Worm (Caenorhabditis elegans) whole organism, late embryonic: ENCODE data around the gene phlp-2.
A peak's percentile ranks its signal among the peaks of the same experiment; 100 is the strongest.

Experiments
- C38D4.7 ChIP-seq: fragments of 200-800 bp; sonication (Bioruptor generic); optimal IDR thresholded peaks from 2 replicates; lab custom pipeline; 2018; ENCODE audit warnings: mild to moderate bottlenecking, missing genetic modification characterization, moderate library complexity, missing compliant biosample characterization
- F13H6.1 ChIP-seq: sonication (generic microtip); optimal IDR thresholded peaks from 2 replicates; lab custom pipeline; 2016; ENCODE audit warnings: missing genetic modification characterization, missing compliant biosample characterization
- K09A11.1 ChIP-seq: sonication (generic microtip); optimal IDR thresholded peaks from 2 replicates; lab custom pipeline; 2017; ENCODE audit warnings: antibody characterized with exemption, mild to moderate bottlenecking, missing genetic modification characterization, missing compliant biosample characterization; ENCODE audit not compliant: insufficient read depth
- T23F11.4 ChIP-seq: fragments of 200-800 bp; sonication (Bioruptor generic); optimal IDR thresholded peaks from 2 replicates; lab custom pipeline; 2018; ENCODE audit warnings: mild to moderate bottlenecking, missing genetic modification characterization, missing compliant biosample characterization
- ahr-1 ChIP-seq: sonication (generic microtip); optimal IDR thresholded peaks from 2 replicates; lab custom pipeline; 2016; ENCODE audit warnings: missing genetic modification characterization, missing compliant biosample characterization
- ceh-14 ChIP-seq: sonication (generic microtip); optimal IDR thresholded peaks from 2 replicates; lab custom pipeline; 2016; ENCODE audit warnings: missing genotype, missing genetic modification characterization, missing compliant biosample characterization
- ceh-19 ChIP-seq: fragments of 200-800 bp; sonication (Bioruptor generic); optimal IDR thresholded peaks from 2 replicates; lab custom pipeline; 2018; ENCODE audit warnings: mild to moderate bottlenecking, missing genetic modification characterization, missing compliant biosample characterization
- ceh-2 ChIP-seq: sonication (generic microtip); optimal IDR thresholded peaks from 2 replicates; lab custom pipeline; 2016; ENCODE audit warnings: missing genotype, missing genetic modification characterization, missing compliant biosample characterization
- ceh-22 ChIP-seq: sonication (generic microtip); optimal IDR thresholded peaks from 2 replicates; lab custom pipeline; 2017; ENCODE audit warnings: missing biosample characterization, missing genetic modification characterization
- ceh-30 ChIP-seq: fragments of 150-350 bp; optimal IDR thresholded peaks from 2 replicates; lab custom pipeline; 2014; ENCODE audit warnings: missing biosample characterization, missing genetic modification characterization
- ceh-31 ChIP-seq: sonication (generic microtip); optimal IDR thresholded peaks from 2 replicates; lab custom pipeline; 2016; ENCODE audit warnings: missing genetic modification characterization, missing compliant biosample characterization
- ceh-34 ChIP-seq: sonication (generic microtip); optimal IDR thresholded peaks from 2 replicates; lab custom pipeline; 2016; ENCODE audit warnings: mild to moderate bottlenecking, missing genetic modification characterization, missing compliant biosample characterization
- ceh-6 ChIP-seq: fragments of 200-800 bp; sonication (Bioruptor generic); optimal IDR thresholded peaks from 2 replicates; lab custom pipeline; 2018; ENCODE audit warnings: mild to moderate bottlenecking, missing genetic modification characterization, missing compliant biosample characterization
- ceh-9 ChIP-seq: sonication (generic microtip); optimal IDR thresholded peaks from 2 replicates; lab custom pipeline; 2016; ENCODE audit warnings: mild to moderate bottlenecking, missing genetic modification characterization, inconsistent platforms, missing compliant biosample characterization
- elt-2 ChIP-seq: sonication (generic microtip); optimal IDR thresholded peaks from 2 replicates; lab custom pipeline; 2016; ENCODE audit warnings: missing genetic modification reagents, missing genetic modification characterization, missing compliant biosample characterization
- elt-4 ChIP-seq: sonication (generic microtip); optimal IDR thresholded peaks from 2 replicates; lab custom pipeline; 2016; ENCODE audit warnings: missing genetic modification characterization, missing compliant biosample characterization
- eyg-1 ChIP-seq: sonication (generic microtip); optimal IDR thresholded peaks from 2 replicates; lab custom pipeline; 2016; ENCODE audit warnings: missing genotype, missing genetic modification characterization, missing compliant biosample characterization
- fkh-6 ChIP-seq: sonication (generic microtip); optimal IDR thresholded peaks from 2 replicates; lab custom pipeline; 2016; ENCODE audit warnings: missing genetic modification characterization, missing compliant biosample characterization
- hlh-13 ChIP-seq: fragments of 200-800 bp; sonication (Bioruptor generic); optimal IDR thresholded peaks from 2 replicates; lab custom pipeline; 2018; ENCODE audit warnings: mild to moderate bottlenecking, missing genetic modification characterization, missing compliant biosample characterization
- mec-3 ChIP-seq: sonication (generic microtip); optimal IDR thresholded peaks from 2 replicates; lab custom pipeline; 2016; ENCODE audit warnings: borderline replicate concordance, missing genetic modification characterization, missing compliant biosample characterization
- nfya-1 ChIP-seq: sonication (generic microtip); optimal IDR thresholded peaks from 2 replicates; lab custom pipeline; 2017; ENCODE audit warnings: missing genetic modification characterization, mild to moderate bottlenecking, missing compliant biosample characterization, antibody characterized with exemption, moderate library complexity
- nhr-11 ChIP-seq: fragments of 150-350 bp; optimal IDR thresholded peaks from 2 replicates; lab custom pipeline; 2014; ENCODE audit warnings: missing biosample characterization, missing genetic modification characterization
- nhr-232 ChIP-seq: sonication (generic microtip); optimal IDR thresholded peaks from 2 replicates; lab custom pipeline; 2016; ENCODE audit warnings: missing genetic modification characterization, missing compliant biosample characterization
- odd-2 ChIP-seq: sonication (generic microtip); optimal IDR thresholded peaks from 2 replicates; lab custom pipeline; 2017; ENCODE audit warnings: antibody characterized with exemption, mild to moderate bottlenecking, missing genetic modification characterization, missing compliant biosample characterization
- pha-4 ChIP-seq: fragments of 150-350 bp; optimal IDR thresholded peaks from 2 replicates; lab custom pipeline; 2018; ENCODE audit warnings: missing biosample characterization, missing genetic modification reagents, missing genetic modification characterization
- pqm-1 ChIP-seq: sonication (generic microtip); optimal IDR thresholded peaks from 2 replicates; lab custom pipeline; 2016; ENCODE audit warnings: missing genetic modification characterization, missing compliant biosample characterization
- sox-2 ChIP-seq: fragments of 200-800 bp; sonication (Bioruptor generic); IDR thresholded peaks from 2 replicates; pipeline ENCODE4 v1.3.6; 2022; ENCODE audit warnings: missing genetic modification reagents, missing genetic modification characterization, missing compliant biosample characterization
- sox-4 ChIP-seq: sonication (generic microtip); optimal IDR thresholded peaks from 2 replicates; lab custom pipeline; 2017; ENCODE audit warnings: mild to moderate bottlenecking, missing genetic modification characterization, inconsistent platforms, missing compliant biosample characterization
- tbx-7 ChIP-seq: sonication (generic microtip); optimal IDR thresholded peaks from 2 replicates; lab custom pipeline; 2016; ENCODE audit warnings: missing genotype, missing genetic modification characterization, missing compliant biosample characterization
- unc-42 ChIP-seq: sonication (generic microtip); optimal IDR thresholded peaks from 2 replicates; lab custom pipeline; 2016; ENCODE audit warnings: missing genotype, missing genetic modification characterization, missing compliant biosample characterization
- unc-55 ChIP-seq: sonication (generic microtip); optimal IDR thresholded peaks from 2 replicates; lab custom pipeline; 2017; ENCODE audit warnings: missing biosample characterization, missing genetic modification reagents, missing genetic modification characterization
- unc-86 ChIP-seq: sonication (generic microtip); optimal IDR thresholded peaks from 2 replicates; lab custom pipeline; 2016; ENCODE audit warnings: missing genetic modification characterization, missing compliant biosample characterization
- zip-5 ChIP-seq: sonication (generic microtip); optimal IDR thresholded peaks from 2 replicates; lab custom pipeline; 2016; ENCODE audit warnings: missing genetic modification characterization, missing compliant biosample characterization
- ztf-16 ChIP-seq: sonication (generic microtip); optimal IDR thresholded peaks from 2 replicates; lab custom pipeline; 2017; ENCODE audit warnings: missing genetic modification characterization, missing compliant biosample characterization

phlp-2 gene

DNA sequence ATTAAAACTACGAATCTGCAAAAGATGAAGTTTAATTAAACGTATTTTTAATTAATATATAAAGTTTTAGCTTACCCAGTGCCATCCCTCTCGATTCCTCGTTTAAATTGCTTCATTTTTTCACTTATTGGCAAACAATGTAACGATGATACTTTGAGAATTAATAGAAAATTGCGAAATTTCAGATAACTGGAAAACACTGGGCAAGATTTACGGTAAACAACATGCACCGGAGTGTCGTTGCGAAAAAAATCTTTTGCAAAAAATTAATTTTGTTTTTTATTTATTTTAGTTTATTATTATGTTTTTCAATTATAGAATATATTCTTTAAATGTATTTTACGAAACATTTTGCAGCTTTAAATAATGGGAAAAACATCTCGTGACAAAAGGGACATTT is 5.2 kb upstream of the phlp-2 start, which contains the start of the genes pelo-1 and R74.7:
Gene pelo-1, minus strand, starts transcription at position 151 of the 400 bp plus-strand sequence.
Gene R74.7, plus strand, starts transcription at position 358 of the 400 bp plus-strand sequence.
- TF ChIP-seq ceh-2 (no peak), nhr-11 (tag; lab: Kevin White, UChicago) (no peak), elt-4 (no peak)

DNA sequence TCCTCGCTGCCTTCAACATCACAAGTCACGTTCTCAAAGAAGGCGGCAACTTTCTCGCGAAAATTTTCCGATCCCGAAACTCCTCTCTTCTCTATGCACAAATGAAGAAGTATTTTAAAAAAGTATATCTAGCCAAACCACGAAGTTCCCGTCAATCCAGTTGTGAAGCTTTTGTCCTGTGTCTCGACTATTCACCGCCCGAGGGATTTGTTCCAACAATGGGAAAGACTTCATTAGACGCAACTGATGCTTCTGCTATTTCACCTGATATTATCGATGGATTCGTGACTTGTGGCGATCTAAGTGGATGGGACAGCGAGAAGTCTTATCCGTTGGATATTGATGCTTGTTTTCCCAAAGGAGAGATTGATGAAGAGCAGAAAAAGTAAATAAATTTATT is 4.3 kb upstream of the phlp-2 start:
- no peak for TF ChIP-seq ceh-34
- TF ChIP-seq odd-2: no peak
- TF ChIP-seq ceh-22: no peak
- TF ChIP-seq ceh-19 (GFP tag; lab: Kevin White, UChicago): no peak
- TF ChIP-seq ceh-2: no peak
- TF ChIP-seq hlh-13 (GFP tag; lab: Kevin White, UChicago): no peak
- TF ChIP-seq, all 69 proteins: peak for 0

DNA sequence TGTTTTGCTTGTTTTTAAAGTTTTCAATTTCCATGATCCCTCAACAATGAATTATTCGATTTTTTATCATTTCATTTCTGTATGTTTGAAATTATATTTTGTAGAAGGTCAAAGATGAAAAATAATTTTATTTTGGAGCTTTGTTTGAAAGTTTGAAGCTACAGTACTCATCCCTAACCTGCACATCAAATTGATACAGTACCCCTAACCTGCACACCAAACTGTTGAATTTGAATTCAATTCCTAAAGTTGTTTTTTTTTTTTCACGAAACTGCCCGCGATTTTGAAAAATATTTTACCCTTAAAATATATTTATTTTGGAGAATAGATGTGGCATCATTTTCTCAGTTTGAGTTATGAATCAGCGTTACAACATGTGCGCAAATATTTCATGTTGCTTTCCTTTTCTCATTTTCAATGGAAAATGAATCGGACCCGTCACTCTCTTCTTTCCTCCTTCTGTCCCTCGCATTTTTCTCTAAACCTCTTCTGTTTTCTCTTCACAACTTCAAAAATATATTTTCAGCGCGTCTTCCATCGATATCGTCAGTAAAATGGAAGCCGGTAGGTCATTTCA is 3.4 kb upstream of the phlp-2 start, which contains the start of gene R74.8:
Gene R74.8, plus strand, starts transcription at position 527 of the 577 bp plus-strand sequence.
- TF ChIP-seq ahr-1 (tag; lab: Kevin White, UChicago) (no peak), sox-4 (tag; lab: Kevin White, UChicago) (no peak), unc-42 (tag; lab: Kevin White, UChicago) (no peak), ceh-6 (no peak), zip-5 (tag; lab: Kevin White, UChicago) (no peak), ztf-16 (tag; lab: Kevin White, UChicago) (no peak), K09A11.1 (no peak), sox-2 (GFP tag; lab: Robert Waterston, UW) (no peak), ceh-30 (no peak), nfya-1 (tag; lab: Kevin White, UChicago) (no peak), eyg-1 (tag; lab: Kevin White, UChicago) (no peak), fkh-6 (tag; lab: Kevin White, UChicago) (no peak), C38D4.7 (no peak), unc-86 (tag; lab: Kevin White, UChicago) (no peak), F13H6.1 (tag; lab: Kevin White, UChicago) (no peak), ceh-19 (GFP tag; lab: Kevin White, UChicago) (no peak), T23F11.4 (no peak), pha-4 (no peak), tbx-7 (tag; lab: Kevin White, UChicago) (no peak), pqm-1 (tag; lab: Kevin White, UChicago) (no peak)
- TF ChIP-seq, all 69 proteins: peak for 0

- no peak for TF ChIP-seq ceh-19 (GFP tag; lab: Kevin White, UChicago)
- no peak for TF ChIP-seq mec-3 (tag; lab: Kevin White, UChicago)
- no peak for TF ChIP-seq ceh-14 (tag; lab: Kevin White, UChicago)
- peak; percentile 45 for TF ChIP-seq ceh-31 (tag; lab: Kevin White, UChicago)
- no peak for TF ChIP-seq elt-4
Measured at ce11 chrIII:4208210-4208609, 1.1 kb upstream of the phlp-2 start.

- TF ChIP-seq nhr-232 (tag; lab: Kevin White, UChicago): no peak
- no peak for TF ChIP-seq ztf-16 (tag; lab: Kevin White, UChicago)
- TF ChIP-seq nfya-1 (tag; lab: Kevin White, UChicago): peak; percentile 97
Measured at ce11 chrIII:4210661-4211060, 1.4 kb downstream of the phlp-2 start.

DNA sequence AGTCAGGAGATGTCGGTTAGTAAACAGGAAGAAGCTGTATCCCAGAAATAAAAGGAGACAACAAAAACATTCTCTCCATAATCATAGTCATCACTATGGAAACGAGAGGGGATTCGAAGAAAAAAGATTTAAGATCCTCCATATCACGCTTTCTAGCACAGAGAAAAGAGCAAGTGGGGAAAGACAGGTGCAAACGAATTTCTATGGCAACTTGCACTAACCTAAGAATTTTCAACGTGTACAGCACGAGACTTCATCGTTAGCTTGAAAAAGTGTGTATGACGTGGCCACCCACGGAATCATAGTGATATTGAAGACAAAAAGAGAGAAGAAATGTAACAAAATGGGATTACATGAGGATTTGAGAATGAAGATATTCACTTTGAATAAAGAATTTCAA is 11.6 kb downstream of the phlp-2 start:
- TF ChIP-seq tbx-7 (tag; lab: Kevin White, UChicago) (no peak), ceh-9 (tag; lab: Kevin White, UChicago) (no peak), elt-2 (tag; lab: Kevin White, UChicago) (no peak), unc-55 (no peak), unc-86 (tag; lab: Kevin White, UChicago) (no peak)
- TF ChIP-seq, all 69 proteins: peak for 0
